Worm (Caenorhabditis elegans) whole organism, midembryonic: Measurements from ENCODE around the gene Y62H9A.7.

Experiments
- T22C8.4 ChIP-seq: fragments of 200-800 bp; sonication (Bioruptor generic); IDR thresholded peaks from 2 replicates; pipeline ENCODE4 v1.3.6; 2022; ENCODE audit warnings: missing genetic modification characterization, missing compliant biosample characterization
- cog-1 ChIP-seq: sonication (generic microtip); optimal IDR thresholded peaks from 2 replicates; lab custom pipeline; 2016; ENCODE audit warnings: missing genetic modification characterization, missing compliant biosample characterization
- flt-1 ChIP-seq: fragments of 200-800 bp; sonication (Bioruptor generic); IDR thresholded peaks from 2 replicates; pipeline ENCODE4 v1.3.6; 2022; ENCODE audit warnings: missing genetic modification characterization, missing compliant biosample characterization
- klf-2 ChIP-seq: fragments of 200-800 bp; sonication (Bioruptor generic); conservative IDR thresholded peaks from 2 replicates; pipeline ENCODE4 v1.3.6; 2022; ENCODE audit warnings: missing genetic modification reagents, missing genetic modification characterization, missing compliant biosample characterization
- med-1 ChIP-seq: sonication (generic microtip); optimal IDR thresholded peaks from 2 replicates; lab custom pipeline; 2017; ENCODE audit warnings: missing genetic modification characterization, mild to moderate bottlenecking, missing compliant biosample characterization, antibody characterized with exemption, missing genetic modification reagents; ENCODE audit not compliant: insufficient read depth
- ref-1 ChIP-seq: fragments of 200-800 bp; sonication (Bioruptor generic); conservative IDR thresholded peaks from 2 replicates; pipeline ENCODE4 v1.3.6; 2022; ENCODE audit warnings: missing genetic modification reagents, missing genetic modification characterization, missing compliant biosample characterization
- tab-1 ChIP-seq: fragments of 200-800 bp; sonication (Bioruptor generic); IDR thresholded peaks from 2 replicates; pipeline ENCODE4 v1.3.6; 2022; ENCODE audit warnings: missing genetic modification characterization, missing compliant biosample characterization
- ztf-23 ChIP-seq: fragments of 200-800 bp; sonication (Bioruptor generic); IDR thresholded peaks from 2 replicates; pipeline ENCODE4 v1.3.6; 2022; ENCODE audit warnings: missing genetic modification reagents, missing genetic modification characterization, missing compliant biosample characterization

ce11 chrX:11850572-11850971 lies 34.9 kb downstream of the Y62H9A.7 start, which contains the start of gene F54F7.14:
- TF ChIP-seq klf-2 (GFP tag; lab: Robert Waterston, UW) (no peak), T22C8.4 (GFP tag; lab: Robert Waterston, UW) (no peak), flt-1 (no peak), ref-1 (GFP tag; lab: Robert Waterston, UW) (no peak), tab-1 (no peak), med-1 (GFP tag; lab: Kevin White, UChicago) (no peak), cog-1 (tag; lab: Kevin White, UChicago) (no peak), ztf-23 (GFP tag; lab: Robert Waterston, UW) (no peak)
